Worm (Caenorhabditis elegans) whole organism, midembryonic: ENCODE results near the gene ham-3.

ENCODE experiments used
- T22C8.4 ChIP-seq: fragments of 200-800 bp; sonication (Bioruptor generic); IDR thresholded peaks from 2 replicates; pipeline ENCODE4 v1.3.6; 2022; ENCODE audit warnings: missing genetic modification characterization, missing compliant biosample characterization
- cog-1 ChIP-seq: sonication (generic microtip); optimal IDR thresholded peaks from 2 replicates; lab custom pipeline; 2016; ENCODE audit warnings: missing genetic modification characterization, missing compliant biosample characterization
- flt-1 ChIP-seq: fragments of 200-800 bp; sonication (Bioruptor generic); IDR thresholded peaks from 2 replicates; pipeline ENCODE4 v1.3.6; 2022; ENCODE audit warnings: missing genetic modification characterization, missing compliant biosample characterization
- klf-2 ChIP-seq: fragments of 200-800 bp; sonication (Bioruptor generic); conservative IDR thresholded peaks from 2 replicates; pipeline ENCODE4 v1.3.6; 2022; ENCODE audit warnings: missing genetic modification reagents, missing genetic modification characterization, missing compliant biosample characterization
- med-1 ChIP-seq: sonication (generic microtip); optimal IDR thresholded peaks from 2 replicates; lab custom pipeline; 2017; ENCODE audit warnings: missing genetic modification characterization, mild to moderate bottlenecking, missing compliant biosample characterization, antibody characterized with exemption, missing genetic modification reagents; ENCODE audit not compliant: insufficient read depth
- ref-1 ChIP-seq: fragments of 200-800 bp; sonication (Bioruptor generic); conservative IDR thresholded peaks from 2 replicates; pipeline ENCODE4 v1.3.6; 2022; ENCODE audit warnings: missing genetic modification reagents, missing genetic modification characterization, missing compliant biosample characterization
- tab-1 ChIP-seq: fragments of 200-800 bp; sonication (Bioruptor generic); IDR thresholded peaks from 2 replicates; pipeline ENCODE4 v1.3.6; 2022; ENCODE audit warnings: missing genetic modification characterization, missing compliant biosample characterization
- ztf-23 ChIP-seq: fragments of 200-800 bp; sonication (Bioruptor generic); IDR thresholded peaks from 2 replicates; pipeline ENCODE4 v1.3.6; 2022; ENCODE audit warnings: missing genetic modification reagents, missing genetic modification characterization, missing compliant biosample characterization
- ztf-29 ChIP-seq: fragments of 200-800 bp; sonication (Bioruptor generic); IDR thresholded peaks from 2 replicates; pipeline ENCODE4 v1.3.6; 2022; ENCODE audit warnings: missing genetic modification reagents, missing genetic modification characterization, missing compliant biosample characterization

ce11 chrIII:10134517-10134916, 13.9 kb downstream of the ham-3 start:
- no peak for TF ChIP-seq ref-1 (GFP tag; lab: Robert Waterston, UW)
- TF ChIP-seq med-1 (GFP tag; lab: Kevin White, UChicago): no peak
- no peak for TF ChIP-seq ztf-23 (GFP tag; lab: Robert Waterston, UW)
- no peak for TF ChIP-seq ztf-29 (GFP tag; lab: Robert Waterston, UW)
- no peak for TF ChIP-seq T22C8.4 (GFP tag; lab: Robert Waterston, UW)
- TF ChIP-seq klf-2 (GFP tag; lab: Robert Waterston, UW): no peak
- TF ChIP-seq cog-1 (tag; lab: Kevin White, UChicago): no peak
- no peak for TF ChIP-seq tab-1 (GFP tag; lab: Robert Waterston, UW)
- no peak for TF ChIP-seq flt-1 (GFP tag; lab: Robert Waterston, UW)
